Fruit fly (Drosophila melanogaster) whole organism, pupa: ENCODE results near the gene Eip75B.

Experiments used
- CG10348 ChIP-seq: fragments of 200-800 bp; sonication (Bioruptor generic); IDR thresholded peaks from 2 replicates; pipeline ENCODE4 v1.3.6; 2022; ENCODE audit warnings: missing biosample characterization, missing genetic modification characterization
- CG12605 ChIP-seq: fragments of 200-800 bp; sonication (Bioruptor generic); IDR thresholded peaks from 2 replicates; pipeline ENCODE4 v1.3.6; 2022; ENCODE audit warnings: missing biosample characterization, missing genetic modification characterization
- CG17806 ChIP-seq: fragments of 200-800 bp; sonication (Bioruptor generic); optimal IDR thresholded peaks from 2 replicates; lab custom pipeline; 2018; ENCODE audit warnings: missing biosample characterization, mild to moderate bottlenecking, missing genetic modification characterization, moderate library complexity
- gl ChIP-seq: fragments of 200-800 bp; sonication (Bioruptor generic); optimal IDR thresholded peaks from 2 replicates; lab custom pipeline; 2018; ENCODE audit warnings: missing biosample characterization, mild to moderate bottlenecking, missing genetic modification characterization

DNA sequence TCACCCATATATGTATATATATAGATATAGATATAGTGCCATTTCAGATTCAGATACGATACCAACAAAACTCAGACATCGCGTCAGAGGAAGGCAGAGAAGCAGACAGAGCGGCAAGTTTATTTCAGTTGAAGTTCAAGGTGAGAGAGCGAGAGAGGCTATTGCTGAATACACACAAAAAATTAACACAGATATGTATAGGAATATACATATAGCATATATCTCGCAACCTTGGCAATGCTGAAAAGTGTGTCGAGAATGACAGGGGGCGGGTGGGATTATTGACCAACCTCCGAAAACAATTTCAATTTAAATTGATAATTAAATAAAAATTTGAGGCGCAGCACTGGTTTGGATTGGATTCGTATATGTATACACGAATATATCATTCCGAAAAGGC is 7.5 kb downstream of the Eip75B start:
- TF ChIP-seq gl (tag; lab: Kevin White, UChicago) (no peak), CG10348 (no peak), CG12605 (no peak), CG17806 (no peak)
